Fruit fly (Drosophila melanogaster) Kc167 (cell line): ENCODE data around the gene CG33230.

Source experiments
- Sin3A ChIP-seq: fragments of >200 bp; optimal IDR thresholded peaks from 2 replicates; lab custom pipeline; 2018; ENCODE audit warnings: missing external identifiers
- h ChIP-seq: fragments of >200 bp; optimal IDR thresholded peaks from 3 replicates; lab custom pipeline; 2018; ENCODE audit warnings: missing external identifiers
- ttk ChIP-seq: sonication (Bioruptor generic); optimal IDR thresholded peaks from 2 replicates; lab custom pipeline; 2017; ENCODE audit warnings: missing external identifiers

dm6 chr3L:1580821-1581220 is 37.4 kb upstream of the CG33230 start:
- TF ChIP-seq ttk, result no peak
- TF ChIP-seq Sin3A (lab: Kevin White, UChicago), result no peak
- TF ChIP-seq h (lab: Kevin White, UChicago), result no peak
